Fruit fly (Drosophila melanogaster) whole organism, embryonic: ENCODE data around the gene CG15597.

Experiments
- Abd-B ChIP-seq: fragments of 200-800 bp; sonication (Bioruptor generic); optimal IDR thresholded peaks from 2 replicates; lab custom pipeline; 2018; ENCODE audit warnings: missing biosample characterization, mild to moderate bottlenecking, missing genetic modification characterization, moderate library complexity
- Asciz ChIP-seq: fragments of 200-800 bp; sonication (Bioruptor generic); optimal IDR thresholded peaks from 2 replicates; lab custom pipeline; 2017; ENCODE audit warnings: missing biosample characterization, mild to moderate bottlenecking, missing genetic modification characterization, missing genetic modification reagents
- BEAF-32 ChIP-seq: fragments of 200-800 bp; sonication (Bioruptor generic); optimal IDR thresholded peaks from 3 replicates; lab custom pipeline; 2017; ENCODE audit warnings: missing biosample characterization, missing genetic modification characterization, mild to moderate bottlenecking, moderate library complexity, missing genetic modification reagents
- CG10543 ChIP-seq: fragments of 200-800 bp; sonication (Bioruptor generic); optimal IDR thresholded peaks from 3 replicates; lab custom pipeline; 2017; ENCODE audit warnings: missing biosample characterization, mild to moderate bottlenecking, missing genetic modification characterization, moderate library complexity
- CG11504 ChIP-seq: fragments of 200-800 bp; sonication (Bioruptor generic); optimal IDR thresholded peaks from 3 replicates; lab custom pipeline; 2019; ENCODE audit warnings: missing biosample characterization, mild to moderate bottlenecking, missing genetic modification characterization, moderate library complexity
- CG11695 ChIP-seq: fragments of 200-800 bp; sonication (Bioruptor generic); IDR thresholded peaks from 3 replicates; pipeline ENCODE4 v1.3.6; 2022; ENCODE audit warnings: missing biosample characterization, missing genetic modification characterization
- CG12236 ChIP-seq: fragments of 200-800 bp; sonication (Bioruptor generic); optimal IDR thresholded peaks from 2 replicates; lab custom pipeline; 2016; ENCODE audit warnings: missing biosample characterization, missing genetic modification characterization
- CG14050 ChIP-seq: fragments of 200-800 bp; sonication (Bioruptor generic); IDR thresholded peaks from 3 replicates; pipeline ENCODE4 v1.3.6; 2022; ENCODE audit warnings: missing biosample characterization, missing genetic modification characterization
- CG17359 ChIP-seq: fragments of 200-800 bp; sonication (Bioruptor generic); optimal IDR thresholded peaks from 3 replicates; lab custom pipeline; 2018; ENCODE audit warnings: missing biosample characterization, mild to moderate bottlenecking, missing genetic modification characterization, moderate library complexity
- CG17385 ChIP-seq: fragments of 200-800 bp; sonication (Bioruptor generic); optimal IDR thresholded peaks from 3 replicates; lab custom pipeline; 2018; ENCODE audit warnings: missing biosample characterization, mild to moderate bottlenecking, missing genetic modification characterization
- CG17912 ChIP-seq: fragments of 200-800 bp; sonication (Bioruptor generic); optimal IDR thresholded peaks from 2 replicates; lab custom pipeline; 2018; ENCODE audit warnings: missing biosample characterization, mild to moderate bottlenecking, missing genetic modification characterization
- CG18476 ChIP-seq: fragments of 200-800 bp; sonication (Bioruptor generic); optimal IDR thresholded peaks from 2 replicates; lab custom pipeline; 2016; ENCODE audit warnings: missing biosample characterization, mild to moderate bottlenecking, missing genetic modification characterization
- CG30403 ChIP-seq: fragments of 200-800 bp; sonication (Bioruptor generic); optimal IDR thresholded peaks from 3 replicates; lab custom pipeline; 2016; ENCODE audit warnings: missing biosample characterization, missing genetic modification characterization
- CG30431 ChIP-seq: fragments of 200-800 bp; sonication (Bioruptor generic); optimal IDR thresholded peaks from 2 replicates; lab custom pipeline; 2017; ENCODE audit warnings: missing biosample characterization, missing genetic modification characterization
- CG32532 ChIP-seq: fragments of 200-800 bp; sonication (Bioruptor generic); IDR thresholded peaks from 2 replicates; pipeline ENCODE4 v1.3.6; 2022; ENCODE audit warnings: missing biosample characterization, missing genetic modification characterization
- CG3407 ChIP-seq: fragments of 200-800 bp; sonication (Bioruptor generic); optimal IDR thresholded peaks from 2 replicates; lab custom pipeline; 2018; ENCODE audit warnings: missing biosample characterization, mild to moderate bottlenecking, missing genetic modification characterization
- CG6765 ChIP-seq: fragments of 200-800 bp; sonication (Bioruptor generic); optimal IDR thresholded peaks from 3 replicates; lab custom pipeline; 2017; ENCODE audit warnings: missing biosample characterization, mild to moderate bottlenecking, missing genetic modification characterization
- CG7556 ChIP-seq: fragments of 200-800 bp; sonication (Bioruptor generic); optimal IDR thresholded peaks from 2 replicates; lab custom pipeline; 2017; ENCODE audit warnings: missing biosample characterization, mild to moderate bottlenecking, missing genetic modification characterization
- CG7839 ChIP-seq: fragments of 200-800 bp; sonication (Bioruptor generic); optimal IDR thresholded peaks from 3 replicates; lab custom pipeline; 2018; ENCODE audit warnings: missing biosample characterization, mild to moderate bottlenecking, missing genetic modification characterization, moderate library complexity
- CG7987 ChIP-seq: fragments of 200-800 bp; sonication (Bioruptor generic); optimal IDR thresholded peaks from 2 replicates; lab custom pipeline; 2018; ENCODE audit warnings: missing biosample characterization, mild to moderate bottlenecking, missing genetic modification characterization, moderate library complexity
- D ChIP-seq, 2 experiments: fragments of 200-800 bp in 1 of 2; fragments of >200 bp in 1 of 2; sonication (Bioruptor generic) in 1 of 2; optimal IDR thresholded peaks; 2 replicates in 1 of 2; 3 replicates in 1 of 2; lab custom pipeline; 2017; ENCODE audit warnings: mild to moderate bottlenecking in 1 of 2, missing biosample characterization in 1 of 2, missing genetic modification characterization in 1 of 2, missing genetic modification reagents in 1 of 2
- Doc2 ChIP-seq: fragments of 200-800 bp; sonication (Bioruptor generic); IDR thresholded peaks from 2 replicates; pipeline ENCODE4 v1.3.6; 2022; ENCODE audit warnings: missing biosample characterization, missing genetic modification characterization
- Hr51 ChIP-seq, 2 experiments: fragments of 200-800 bp; sonication (Bioruptor generic); optimal IDR thresholded peaks; 2 replicates in 1 of 2; 3 replicates in 1 of 2; lab custom pipeline; 2016 to 2018; ENCODE audit warnings: missing biosample characterization in 2 of 2, missing genetic modification characterization in 2 of 2, mild to moderate bottlenecking in 1 of 2, moderate library complexity in 1 of 2
- Hsf ChIP-seq: fragments of 200-800 bp; sonication (Bioruptor generic); optimal IDR thresholded peaks from 3 replicates; lab custom pipeline; 2016; ENCODE audit warnings: missing biosample characterization, missing genetic modification characterization
- Lpt ChIP-seq: fragments of >200 bp; optimal IDR thresholded peaks from 2 replicates; lab custom pipeline; 2018; ENCODE audit warnings: missing biosample characterization, missing genetic modification characterization
- PHDP ChIP-seq: fragments of 200-800 bp; sonication (Bioruptor generic); optimal IDR thresholded peaks from 3 replicates; lab custom pipeline; 2018; ENCODE audit warnings: missing biosample characterization, mild to moderate bottlenecking, missing genetic modification characterization, moderate library complexity
- Sin3A ChIP-seq: fragments of >200 bp; optimal IDR thresholded peaks from 2 replicates; lab custom pipeline; 2018
- TFAM ChIP-seq: fragments of 200-800 bp; sonication (Bioruptor generic); optimal IDR thresholded peaks from 2 replicates; lab custom pipeline; 2017; ENCODE audit warnings: missing biosample characterization, missing genetic modification characterization, inconsistent platforms
- Xrp1 ChIP-seq: fragments of 200-800 bp; sonication (Bioruptor generic); IDR thresholded peaks from 2 replicates; pipeline ENCODE4 v1.3.6; 2022; ENCODE audit warnings: missing biosample characterization, missing genetic modification characterization
- ab ChIP-seq: fragments of 200-800 bp; sonication (Bioruptor generic); optimal IDR thresholded peaks from 2 replicates; lab custom pipeline; 2016; ENCODE audit warnings: missing biosample characterization, missing genetic modification characterization
- amos ChIP-seq: fragments of 200-800 bp; sonication (Bioruptor generic); IDR thresholded peaks from 2 replicates; pipeline ENCODE4 v1.3.6; 2022; ENCODE audit warnings: missing biosample characterization, missing genetic modification characterization; ENCODE audit not compliant: partially characterized antibody
- bsh ChIP-seq, 2 experiments: fragments of 200-800 bp; sonication (Bioruptor generic); optimal IDR thresholded peaks; 2 replicates each; lab custom pipeline; 2017 to 2018; ENCODE audit warnings: mild to moderate bottlenecking in 2 of 2, missing biosample characterization in 2 of 2, missing genetic modification characterization in 2 of 2, moderate library complexity in 1 of 2
- da ChIP-seq: fragments of 200-800 bp; sonication (Bioruptor generic); optimal IDR thresholded peaks from 2 replicates; lab custom pipeline; 2016; ENCODE audit warnings: missing biosample characterization, missing genetic modification characterization
- dati ChIP-seq: fragments of 200-800 bp; sonication (Bioruptor generic); IDR thresholded peaks from 2 replicates; pipeline ENCODE4 v1.3.6; 2022; ENCODE audit warnings: missing biosample characterization, missing genetic modification characterization
- dpn ChIP-seq, 2 experiments: fragments of 200-800 bp; sonication (Bioruptor generic); optimal IDR thresholded peaks; 3 replicates each; lab custom pipeline; 2016; ENCODE audit warnings: missing biosample characterization in 2 of 2, missing genetic modification characterization in 2 of 2
- fu2 ChIP-seq: fragments of 200-800 bp; sonication (Bioruptor generic); optimal IDR thresholded peaks from 2 replicates; lab custom pipeline; 2016; ENCODE audit warnings: missing biosample characterization, missing genetic modification characterization
- grau ChIP-seq: fragments of 200-800 bp; optimal IDR thresholded peaks from 3 replicates; lab custom pipeline; 2019; ENCODE audit warnings: missing biosample characterization, mild to moderate bottlenecking, missing genetic modification characterization, moderate library complexity
- ham ChIP-seq: fragments of 200-800 bp; sonication (Bioruptor generic); IDR thresholded peaks from 2 replicates; pipeline ENCODE4 v1.3.6; 2022; ENCODE audit warnings: missing biosample characterization, missing genetic modification characterization
- inv ChIP-seq: fragments of 200-800 bp; sonication (Bioruptor generic); IDR thresholded peaks from 2 replicates; pipeline ENCODE4 v1.3.6; 2022; ENCODE audit warnings: missing biosample characterization, missing genetic modification characterization; ENCODE audit not compliant: partially characterized antibody
- lov ChIP-seq, 2 experiments: fragments of 200-800 bp in 1 of 2; fragments of >200 bp in 1 of 2; sonication (Bioruptor generic) in 1 of 2; IDR thresholded peaks in 1 of 2; optimal IDR thresholded peaks in 1 of 2; 2 replicates in 1 of 2; 3 replicates in 1 of 2; pipeline versions ENCODE4 v1.3.6 to Lab custom; 2017 to 2022; ENCODE audit warnings: missing biosample characterization in 1 of 2, missing genetic modification characterization in 1 of 2
- odd ChIP-seq: fragments of 200-800 bp; sonication (Bioruptor generic); optimal IDR thresholded peaks from 2 replicates; lab custom pipeline; 2017; ENCODE audit warnings: missing biosample characterization, mild to moderate bottlenecking, missing genetic modification characterization
- pros ChIP-seq: fragments of 200-800 bp; sonication (Bioruptor generic); optimal IDR thresholded peaks from 3 replicates; lab custom pipeline; 2019; ENCODE audit warnings: missing biosample characterization, mild to moderate bottlenecking, missing genetic modification characterization, moderate library complexity
- pzg ChIP-seq: fragments of 200-800 bp; sonication (Bioruptor generic); optimal IDR thresholded peaks from 3 replicates; lab custom pipeline; 2018; ENCODE audit warnings: missing biosample characterization, mild to moderate bottlenecking, missing genetic modification characterization, moderate library complexity
- row ChIP-seq: fragments of 200-800 bp; sonication (Bioruptor generic); IDR thresholded peaks from 3 replicates; pipeline ENCODE4 v1.3.6; 2022; ENCODE audit warnings: missing biosample characterization, missing genetic modification characterization
- salm ChIP-seq: fragments of 200-800 bp; sonication (Bioruptor generic); optimal IDR thresholded peaks from 2 replicates; lab custom pipeline; 2018; ENCODE audit warnings: missing biosample characterization, mild to moderate bottlenecking, missing genetic modification characterization
- sc ChIP-seq, 3 experiments: fragments of >200 bp in 2 of 3; fragments of 200-800 bp in 1 of 3; sonication (Bioruptor generic) in 1 of 3; optimal IDR thresholded peaks; 2 replicates in 2 of 3; 3 replicates in 1 of 3; lab custom pipeline; 2017; ENCODE audit warnings: mild to moderate bottlenecking in 1 of 3, missing biosample characterization in 1 of 3, missing genetic modification characterization in 1 of 3, missing genetic modification reagents in 1 of 3
- schlank ChIP-seq: fragments of 200-800 bp; sonication (Bioruptor generic); optimal IDR thresholded peaks from 2 replicates; lab custom pipeline; 2018; ENCODE audit warnings: missing biosample characterization, mild to moderate bottlenecking, missing genetic modification characterization
- unpg ChIP-seq: fragments of 200-800 bp; sonication (Bioruptor generic); optimal IDR thresholded peaks from 3 replicates; lab custom pipeline; 2018; ENCODE audit warnings: missing biosample characterization, mild to moderate bottlenecking, missing genetic modification characterization, moderate library complexity
- vnd ChIP-seq: fragments of 200-800 bp; sonication (Bioruptor generic); IDR thresholded peaks from 3 replicates; pipeline ENCODE4 v1.3.6; 2022; ENCODE audit warnings: missing biosample characterization, missing genetic modification characterization; ENCODE audit not compliant: partially characterized antibody

The CG15597 gene

DNA sequence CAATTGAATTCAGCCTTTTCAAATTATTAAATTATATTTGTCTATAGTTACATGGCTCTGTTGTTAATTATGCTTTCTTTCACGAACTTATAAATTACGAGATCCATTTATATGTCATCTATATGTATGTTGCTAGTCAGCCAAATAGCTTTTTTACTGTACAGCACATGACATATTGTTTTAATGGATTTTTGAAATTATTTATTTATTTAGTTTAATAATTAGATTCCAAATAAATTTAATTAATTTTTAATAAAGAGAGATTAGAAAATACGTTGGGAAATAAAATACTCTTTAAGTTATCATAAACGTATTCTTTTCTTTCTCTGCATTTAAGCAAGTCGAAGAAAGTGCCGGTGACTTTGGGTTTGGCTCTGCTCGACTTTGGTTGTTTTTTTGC, 43.7 kb downstream of the CG15597 start (continued):
- TF ChIP-seq Sin3A = no peak
- no peak for TF ChIP-seq Doc2
- no peak for TF ChIP-seq CG30431 (GFP tag; lab: Kevin White, UChicago)
- peak; percentile 43 for TF ChIP-seq CG11504 (tag; lab: Kevin White, UChicago)
- TF ChIP-seq CG3407 (GFP tag; lab: Kevin White, UChicago) = peak; percentile 32
- TF ChIP-seq PHDP (tag; lab: Kevin White, UChicago) = peak; percentile 31
- TF ChIP-seq CG7839 (tag; lab: Kevin White, UChicago) = peak; percentile 47
- TF ChIP-seq Abd-B = no peak
- TF ChIP-seq pzg (GFP tag; lab: Kevin White, UChicago) = no peak
- TF ChIP-seq D (optimal IDR thresholded peaks at IDR 0.05; lab: Kevin White, UChicago) = no peak
- peak; percentile 23 for TF ChIP-seq D (GFP tag; optimal IDR thresholded peaks at IDR 0.05; lab: Kevin White, UChicago)
- peak; percentile 20 for TF ChIP-seq CG30403
- TF ChIP-seq CG6765 (GFP tag; lab: Kevin White, UChicago) = no peak
- TF ChIP-seq CG18476 = no peak
- TF ChIP-seq fu2 (GFP tag; lab: Kevin White, UChicago) = no peak
- no peak for TF ChIP-seq lov (optimal IDR thresholded peaks at IDR 0.05; lab: Kevin White, UChicago)
- TF ChIP-seq lov (GFP tag; IDR thresholded peaks at IDR 0.05; lab: Robert Waterston, UW) = no peak
- TF ChIP-seq vnd = no peak
- TF ChIP-seq odd (GFP tag; lab: Kevin White, UChicago) = no peak
- TF ChIP-seq amos (GFP tag; lab: Robert Waterston, UW) = no peak
- no peak for TF ChIP-seq Hsf (GFP tag; lab: Kevin White, UChicago)
- no peak for TF ChIP-seq sc (optimal IDR thresholded peaks at IDR 0.05; lab: Kevin White, UChicago)
- TF ChIP-seq sc (GFP tag; optimal IDR thresholded peaks at IDR 0.05; lab: Kevin White, UChicago) = peak; percentile 27
- TF ChIP-seq CG7987 = no peak
- TF ChIP-seq bsh (GFP tag; optimal IDR thresholded peaks at IDR 0.05; lab: Kevin White, UChicago) = peak in 1 of 2 experiments; percentile 59
- no peak for TF ChIP-seq dpn (GFP tag; optimal IDR thresholded peaks at IDR 0.05; lab: Kevin White, UChicago)
- TF ChIP-seq CG10543 = no peak
- TF ChIP-seq CG12236 (GFP tag; lab: Kevin White, UChicago) = no peak
- 0 out of 2 replicates have a peak, but pooled peaks have one; percentile 7 for TF ChIP-seq Xrp1
- peak; percentile 35 for TF ChIP-seq grau
- TF ChIP-seq unpg (GFP tag; lab: Kevin White, UChicago) = peak; percentile 24
- TF ChIP-seq CG14050 = no peak
- TF ChIP-seq schlank (tag; lab: Kevin White, UChicago) = no peak
- TF ChIP-seq Lpt (GFP tag; lab: Kevin White, UChicago) = no peak
- no peak for TF ChIP-seq CG17912 (GFP tag; lab: Kevin White, UChicago)
- TF ChIP-seq BEAF-32 (GFP tag; lab: Kevin White, UChicago) = no peak
- TF ChIP-seq salm (tag; lab: Kevin White, UChicago) = no peak
- no peak for TF ChIP-seq dati (GFP tag; lab: Robert Waterston, UW)
- TF ChIP-seq da = no peak
- TF ChIP-seq row (GFP tag; lab: Robert Waterston, UW) = 0 out of 3 replicates have a peak, but pooled peaks have one; percentile 20
- TF ChIP-seq Hr51 (GFP tag; optimal IDR thresholded peaks at IDR 0.05; lab: Kevin White, UChicago) = peak in 1 of 2 experiments; percentile 48
- TF ChIP-seq Asciz = peak; percentile 25
- TF ChIP-seq pros (GFP tag; lab: Kevin White, UChicago) = no peak
- no peak for TF ChIP-seq TFAM (GFP tag; lab: Kevin White, UChicago)
- TF ChIP-seq ab (GFP tag; lab: Kevin White, UChicago) = no peak
- TF ChIP-seq CG32532 (GFP tag; lab: Robert Waterston, UW) = no peak
- peak; percentile 51 for TF ChIP-seq CG17359 (tag; lab: Kevin White, UChicago)
- no peak for TF ChIP-seq CG11695 (GFP tag; lab: Robert Waterston, UW)
- peak; percentile 15 for TF ChIP-seq CG17385 (GFP tag; lab: Kevin White, UChicago)
- TF ChIP-seq inv (GFP tag; lab: Robert Waterston, UW) = no peak
- no peak for TF ChIP-seq ham (GFP tag; lab: Robert Waterston, UW)
- peak; percentile 47 for TF ChIP-seq CG7556 (GFP tag; lab: Kevin White, UChicago)
